Worm (Caenorhabditis elegans) whole organism, late embryonic: ENCODE data around the gene arf-5.

Experiments used
- C38D4.7 ChIP-seq: fragments of 200-800 bp; sonication (Bioruptor generic); optimal IDR thresholded peaks from 2 replicates; lab custom pipeline; 2018; ENCODE audit warnings: mild to moderate bottlenecking, missing genetic modification characterization, moderate library complexity, missing compliant biosample characterization
- ama-1 ChIP-seq: fragments of 150-350 bp; optimal IDR thresholded peaks from 2 replicates; lab custom pipeline; 2014
- pag-3 ChIP-seq: sonication (generic microtip); optimal IDR thresholded peaks from 2 replicates; lab custom pipeline; 2016; ENCODE audit warnings: missing compliant biosample characterization, missing genetic modification characterization, borderline replicate concordance

ce11 chrIV:7988385-7988784 lies 6.1 kb downstream of the arf-5 start, which contains the start of gene col-115:
- TF ChIP-seq pag-3 (no peak), C38D4.7 (GFP tag; lab: Kevin White, UChicago) (no peak), ama-1 (lab: Kevin White, UChicago) (no peak)
